Worm (Caenorhabditis elegans): ENCODE data around the gene ttr-59.

The ttr-59 gene

DNA sequence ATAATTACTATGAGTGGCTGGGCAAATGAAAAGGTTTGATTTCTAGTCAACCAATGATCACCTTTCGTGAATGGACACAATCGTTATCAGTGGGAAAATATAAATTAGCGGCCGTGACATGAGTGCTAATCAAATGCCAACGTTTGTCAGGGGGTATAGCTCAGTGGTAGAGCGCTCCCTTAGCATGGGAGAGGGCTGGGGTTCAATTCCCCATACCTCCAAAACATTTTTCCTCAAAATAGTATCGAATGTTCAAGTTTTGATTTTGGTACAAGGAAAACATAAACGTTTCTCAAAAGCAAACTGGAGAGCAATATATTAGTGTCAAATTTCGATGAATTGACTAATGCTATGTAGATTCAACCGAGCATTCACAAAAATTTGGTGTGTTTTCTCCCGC is 6.0 kb upstream of the ttr-59 start:
- peak; percentile 71; the same call in 1 of the 2 replicates for TF ChIP-seq ztf-25 (GFP tag; IDR thresholded peaks at IDR 0.05)
- no peak for TF ChIP-seq egl-18 (GFP tag; IDR thresholded peaks at IDR 0.05)
- TF ChIP-seq T07F8.4 (tag; optimal IDR thresholded peaks at IDR 0.05): peak; percentile 4
- TF ChIP-seq B0336.3 (GFP tag; IDR thresholded peaks at IDR 0.05): 0 out of 2 replicates have a peak, but pooled peaks have one; percentile 20
- peak; percentile 0 for TF ChIP-seq K12H6.12 (tag; optimal IDR thresholded peaks at IDR 0.05)
- TF ChIP-seq snpc-4 (GFP tag; optimal IDR thresholded peaks at IDR 0.05): peak; percentile 77
- TF ChIP-seq snpc-4 (tag; optimal IDR thresholded peaks at IDR 0.05): peak in 3 of 4 experiments; percentile 62 to 80 (median 79)
- peak; percentile 21 for TF ChIP-seq ztf-22 (GFP tag; optimal IDR thresholded peaks at IDR 0.05)
- TF ChIP-seq ceh-91 (GFP tag; IDR thresholded peaks at IDR 0.05): 0 out of 2 replicates have a peak, but pooled peaks have one; percentile 27
- TF ChIP-seq lin-26 (GFP tag; IDR thresholded peaks at IDR 0.05): peak; percentile 88
- TF ChIP-seq attf-6 (GFP tag; IDR thresholded peaks at IDR 0.05): 0 out of 2 replicates have a peak, but pooled peaks have one; percentile 47
- peak; percentile 6 for TF ChIP-seq zim-3 (tag; optimal IDR thresholded peaks at IDR 0.05)
- no peak for TF ChIP-seq tbx-9 (tag; optimal IDR thresholded peaks at IDR 0.05; ENCODE audit: borderline replicate concordance)
- no peak for TF ChIP-seq repo-1 (tag; optimal IDR thresholded peaks at IDR 0.05)
- no peak for TF ChIP-seq sea-2 (GFP tag; IDR thresholded peaks at IDR 0.05)
- peak; percentile 82 for TF ChIP-seq Y56A3A.18 (GFP tag; IDR thresholded peaks at IDR 0.05)
- peak; percentile 50 for TF ChIP-seq ztf-26 (tag; optimal IDR thresholded peaks at IDR 0.05)
- peak; percentile 75 for TF ChIP-seq egl-44 (GFP tag; IDR thresholded peaks at IDR 0.05)
- TF ChIP-seq bed-1 (GFP tag; IDR thresholded peaks at IDR 0.05): 0 out of 2 replicates have a peak, but pooled peaks have one; percentile 69
- TF ChIP-seq sptf-2 (GFP tag; optimal IDR thresholded peaks at IDR 0.05): peak; percentile 36
- no peak for TF ChIP-seq unc-62 (GFP tag; optimal IDR thresholded peaks at IDR 0.05)
- TF ChIP-seq lin-40 (tag; optimal IDR thresholded peaks at IDR 0.05): peak; percentile 40
- TF ChIP-seq ekl-4 (GFP tag; IDR thresholded peaks at IDR 0.05): peak; percentile 37; the same call in 1 of the 2 replicates
- TF ChIP-seq rcor-1 (GFP tag; IDR thresholded peaks at IDR 0.05): peak; percentile 60
- TF ChIP-seq hmg-1.2 (GFP tag; IDR thresholded peaks at IDR 0.05): peak; percentile 71
- TF ChIP-seq nhr-90 (tag; optimal IDR thresholded peaks at IDR 0.05): peak; percentile 81
- TF ChIP-seq snpc-1.3 (tag; optimal IDR thresholded peaks at IDR 0.05; ENCODE audit: insufficient read depth): peak; percentile 72
- peak; percentile 40 for TF ChIP-seq atf-7 (tag; optimal IDR thresholded peaks at IDR 0.05)
- TF ChIP-seq ZK185.1 (tag; optimal IDR thresholded peaks at IDR 0.05; ENCODE audit: poor library complexity, severe bottlenecking): peak; percentile 32
- TF ChIP-seq F37B4.10 (GFP tag; IDR thresholded peaks at IDR 0.05): no peak
- TF ChIP-seq him-1 (tag; optimal IDR thresholded peaks at IDR 0.05): peak; percentile 80
- TF ChIP-seq snpc-1.1 (tag; optimal IDR thresholded peaks at IDR 0.05; ENCODE audit: insufficient read depth): peak; percentile 82
- peak; percentile 14 for TF ChIP-seq somi-1 (GFP tag; optimal IDR thresholded peaks at IDR 0.05)
- peak; percentile 75 for TF ChIP-seq nfyb-1 (GFP tag; IDR thresholded peaks at IDR 0.05)
- peak; percentile 50 for TF ChIP-seq madf-10 (tag; optimal IDR thresholded peaks at IDR 0.05)
- peak; percentile 44 for TF ChIP-seq attf-5 (GFP tag; optimal IDR thresholded peaks at IDR 0.05)
- peak; percentile 44 for TF ChIP-seq hrde-1 (tag; optimal IDR thresholded peaks at IDR 0.05; ENCODE audit: borderline replicate concordance)
- TF ChIP-seq hlh-26 (GFP tag; conservative IDR thresholded peaks at IDR 0.05): no peak
- peak; percentile 83 for TF ChIP-seq snpc-3.4 (tag; optimal IDR thresholded peaks at IDR 0.05)
- TF ChIP-seq athp-1 (tag; optimal IDR thresholded peaks at IDR 0.05): peak; percentile 60
- TF ChIP-seq rpc-1 (optimal IDR thresholded peaks at IDR 0.05): peak; percentile 87
- TF ChIP-seq rpc-1 (tag; optimal IDR thresholded peaks at IDR 0.05): peak; percentile 88
- peak; percentile 11 for TF ChIP-seq ceh-27 (GFP tag; optimal IDR thresholded peaks at IDR 0.05)
- TF ChIP-seq rec-8 (tag; optimal IDR thresholded peaks at IDR 0.05): peak; percentile 8 to 79
- TF ChIP-seq F23B12.7 (tag; optimal IDR thresholded peaks at IDR 0.05; ENCODE audit: insufficient read depth): peak; percentile 46
- TF ChIP-seq B0035.1 (tag; optimal IDR thresholded peaks at IDR 0.05): peak; percentile 29
- 0 out of 2 replicates have a peak, but pooled peaks have one; percentile 63 for TF ChIP-seq madf-3 (GFP tag; IDR thresholded peaks at IDR 0.05)

All from whole organism, young adult.